Fruit fly (Drosophila melanogaster) Kc167 (cell line): Measurements from ENCODE around the gene Hsp23.

Experiments
- h ChIP-seq: fragments of >200 bp; optimal IDR thresholded peaks from 3 replicates; lab custom pipeline; 2018; ENCODE audit warnings: missing external identifiers
- insv ChIP-seq: fragments of >200 bp; optimal IDR thresholded peaks from 3 replicates; lab custom pipeline; 2018; ENCODE audit warnings: missing external identifiers
- psq ChIP-seq: fragments of >200 bp; optimal IDR thresholded peaks from 2 replicates; lab custom pipeline; 2017; ENCODE audit warnings: missing external identifiers

DNA sequence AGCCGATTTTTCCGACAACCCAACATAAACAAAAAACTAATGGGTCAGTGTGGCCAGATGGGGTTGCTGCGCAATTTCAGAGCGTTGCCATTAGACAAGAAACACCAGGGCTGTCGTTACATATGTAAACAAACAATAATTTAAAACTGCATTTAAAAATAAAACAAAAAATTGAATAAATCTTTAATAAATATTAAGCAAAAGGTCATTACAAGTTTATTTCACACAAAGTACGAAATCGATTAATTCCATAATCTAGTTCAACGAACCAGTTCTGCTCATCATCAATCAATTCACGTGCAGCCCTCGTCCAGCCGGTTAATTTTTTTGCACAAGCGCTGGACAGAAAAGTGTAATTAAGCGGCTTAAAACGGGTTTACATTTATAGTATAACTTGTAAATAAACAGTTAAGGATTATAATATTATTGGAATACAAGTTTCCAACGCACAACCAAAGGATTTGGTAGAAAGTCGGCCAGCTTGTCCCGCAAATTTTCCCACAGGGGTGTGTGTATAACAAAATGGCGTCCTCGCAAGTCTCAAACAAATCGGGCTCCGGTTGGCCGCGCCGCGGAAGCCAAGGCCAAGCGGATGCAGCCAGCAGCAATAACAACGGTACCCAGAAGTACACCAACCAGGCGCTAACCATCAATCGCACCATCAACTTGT, 29.2 kb downstream of the Hsp23 start, which contains the start of the genes CG4022 and Cpsf5:
- TF ChIP-seq h (lab: Kevin White, UChicago) (no peak), psq (lab: Kevin White, UChicago) (no peak), insv (no peak)
